Worm (Caenorhabditis elegans) whole organism, L3 larva: Measurements from ENCODE around the gene scl-5.

Experiments
- ama-1 ChIP-seq: fragments of 150-350 bp; optimal IDR thresholded peaks from 2 replicates; lab custom pipeline; 2018
- egl-27 ChIP-seq: sonication (generic microtip); optimal IDR thresholded peaks from 4 replicates; lab custom pipeline; 2017; ENCODE audit warnings: missing biosample characterization, missing genetic modification reagents, missing genetic modification characterization
- elt-3 ChIP-seq, 3 experiments: fragments of 150-350 bp in 1 of 3; sonication (generic microtip) in 2 of 3; optimal IDR thresholded peaks; 2 replicates in 2 of 3; 4 replicates in 1 of 3; lab custom pipeline; 2014 to 2017; ENCODE audit warnings: missing biosample characterization in 3 of 3, missing genetic modification characterization in 3 of 3
- fkh-10 ChIP-seq: sonication (generic microtip); optimal IDR thresholded peaks from 2 replicates; lab custom pipeline; 2017; ENCODE audit warnings: missing biosample characterization, missing genetic modification reagents, missing genetic modification characterization
- lin-15B ChIP-seq: fragments of 150-350 bp; optimal IDR thresholded peaks from 2 replicates; lab custom pipeline; 2014; ENCODE audit warnings: missing biosample characterization, missing genetic modification characterization
- lsy-12 ChIP-seq: sonication (generic microtip); optimal IDR thresholded peaks from 2 replicates; lab custom pipeline; 2016; ENCODE audit warnings: mild to moderate bottlenecking, missing genetic modification characterization, missing compliant biosample characterization
- nhr-12 ChIP-seq: fragments of 150-350 bp; optimal IDR thresholded peaks from 2 replicates; lab custom pipeline; 2014; ENCODE audit warnings: missing biosample characterization, missing genetic modification characterization
- nhr-237 ChIP-seq: fragments of 150-350 bp; optimal IDR thresholded peaks from 2 replicates; lab custom pipeline; 2014; ENCODE audit warnings: missing biosample characterization, missing genetic modification characterization
- snpc-4 ChIP-seq: fragments of 150-350 bp; optimal IDR thresholded peaks from 2 replicates; lab custom pipeline; 2014; ENCODE audit warnings: missing biosample characterization, missing genetic modification characterization
- unc-62 ChIP-seq: fragments of 150-350 bp; sonication (generic microtip); optimal IDR thresholded peaks from 4 replicates; lab custom pipeline; 2014; ENCODE audit warnings: missing biosample characterization, missing genetic modification reagents, missing genetic modification characterization
- ztf-4 ChIP-seq: fragments of 150-350 bp; optimal IDR thresholded peaks from 2 replicates; lab custom pipeline; 2014; ENCODE audit warnings: missing biosample characterization, missing genetic modification characterization

ce11 chrIV:13068451-13068850, 4.6 kb downstream of the scl-5 start, which contains the start of gene scl-6:
- TF ChIP-seq nhr-237 (tag; lab: Kevin White, UChicago) (no peak), snpc-4 (tag; lab: Kevin White, UChicago) (no peak), lsy-12 (no peak), lin-15B (tag; lab: Kevin White, UChicago) (no peak), unc-62 (GFP tag; lab: Kevin White, UChicago) (no peak), egl-27 (tag; lab: Kevin White, UChicago) (no peak), elt-3 (tag; optimal IDR thresholded peaks at IDR 0.05; lab: Kevin White, UChicago) (no peak), fkh-10 (no peak), ztf-4 (tag; lab: Kevin White, UChicago) (no peak), ama-1 (lab: Kevin White, UChicago) (no peak), nhr-12 (tag; lab: Kevin White, UChicago) (no peak)
